Worm (Caenorhabditis elegans) whole organism, L4/young adult: ENCODE results near the gene mrps-33.

Experiments
- W03F9.2 ChIP-seq: fragments of 150-350 bp; optimal IDR thresholded peaks from 2 replicates; lab custom pipeline; 2014; ENCODE audit warnings: missing biosample characterization, missing genetic modification characterization
- dao-5 ChIP-seq: sonication (generic microtip); optimal IDR thresholded peaks from 2 replicates; lab custom pipeline; 2016; ENCODE audit warnings: missing genotype, missing genetic modification characterization, moderate library complexity, missing compliant biosample characterization
- him-1 ChIP-seq: sonication (generic microtip); optimal IDR thresholded peaks from 2 replicates; lab custom pipeline; 2016; ENCODE audit warnings: missing genotype, missing genetic modification reagents, missing genetic modification characterization, missing compliant biosample characterization

- TF ChIP-seq W03F9.2 (no peak), dao-5 (no peak), him-1 (tag; lab: Kevin White, UChicago) (no peak)
These were observed 2.0 kb downstream of the mrps-33 start, which contains the start of gene F21D5.4 for ce11 chrIV:8737787-8738186.
